Worm (Caenorhabditis elegans) whole organism, L4 larva: ENCODE data around the gene H37A05.2.
A peak's percentile ranks its signal among the peaks of the same experiment; 100 is the strongest.

Experiments
- D1046.2 ChIP-seq: fragments of 200-800 bp; sonication (Bioruptor generic); IDR thresholded peaks from 2 replicates; pipeline ENCODE4 v1.3.6; 2022; ENCODE audit warnings: missing genetic modification characterization, missing compliant biosample characterization
- F26F4.8 ChIP-seq: fragments of 200-800 bp; sonication (Bioruptor generic); conservative IDR thresholded peaks from 2 replicates; pipeline ENCODE4 v1.3.6; 2022; ENCODE audit warnings: missing genetic modification characterization, missing compliant biosample characterization
- F37D6.2 ChIP-seq: sonication (generic microtip); optimal IDR thresholded peaks from 2 replicates; lab custom pipeline; 2016; ENCODE audit warnings: mild to moderate bottlenecking, missing genetic modification characterization, missing compliant biosample characterization
- F44E2.7 ChIP-seq: fragments of 200-800 bp; sonication (Bioruptor generic); IDR thresholded peaks from 2 replicates; pipeline ENCODE4 v2.1.2; 2022; ENCODE audit warnings: missing genetic modification characterization, missing compliant biosample characterization
- F49E8.2 ChIP-seq: sonication (generic microtip); optimal IDR thresholded peaks from 2 replicates; lab custom pipeline; 2016; ENCODE audit warnings: missing compliant biosample characterization, mild to moderate bottlenecking, missing genetic modification characterization, borderline replicate concordance
- T20F7.1 ChIP-seq: fragments of 200-800 bp; sonication (Bioruptor generic); optimal IDR thresholded peaks from 2 replicates; lab custom pipeline; 2018; ENCODE audit warnings: mild to moderate bottlenecking, missing genetic modification characterization, missing compliant biosample characterization
- T26A8.4 ChIP-seq: fragments of 200-800 bp; sonication (Bioruptor generic); IDR thresholded peaks from 2 replicates; pipeline ENCODE4 v1.3.6; 2022; ENCODE audit warnings: missing genetic modification characterization, missing compliant biosample characterization
- Y48G9A.11 ChIP-seq: fragments of 200-800 bp; sonication (Bioruptor generic); IDR thresholded peaks from 2 replicates; pipeline ENCODE4 v1.3.6; 2022; ENCODE audit warnings: missing genetic modification reagents, missing genetic modification characterization, missing compliant biosample characterization
- Y5F2A.4 ChIP-seq: fragments of 200-800 bp; sonication (Bioruptor generic); optimal IDR thresholded peaks from 2 replicates; lab custom pipeline; 2018; ENCODE audit warnings: mild to moderate bottlenecking, missing genetic modification characterization, missing compliant biosample characterization
- Y75B8A.6 ChIP-seq: fragments of 200-800 bp; sonication (Bioruptor generic); IDR thresholded peaks from 2 replicates; pipeline ENCODE4 v1.3.6; 2022; ENCODE audit warnings: missing genetic modification reagents, missing genetic modification characterization, missing compliant biosample characterization
- ZK546.5 ChIP-seq, 2 experiments: sonication (generic microtip); optimal IDR thresholded peaks; 2 replicates each; lab custom pipeline; 2017; ENCODE audit warnings: missing biosample characterization in 2 of 2, missing genetic modification characterization in 2 of 2
- aha-1 ChIP-seq: fragments of 150-350 bp; peaks from one replicate; lab custom pipeline; 2014; ENCODE audit warnings: missing biosample characterization, missing genetic modification characterization
- aly-2 ChIP-seq: sonication (generic microtip); optimal IDR thresholded peaks from 2 replicates; lab custom pipeline; 2018; ENCODE audit warnings: missing biosample characterization, missing genetic modification characterization
- attf-4 ChIP-seq: sonication (generic microtip); optimal IDR thresholded peaks from 3 replicates; lab custom pipeline; 2017; ENCODE audit warnings: missing biosample characterization, missing genetic modification characterization
- ceh-28 ChIP-seq: fragments of 150-350 bp; optimal IDR thresholded peaks from 2 replicates; lab custom pipeline; 2014; ENCODE audit warnings: missing biosample characterization, missing genetic modification reagents, missing genetic modification characterization
- ceh-32 ChIP-seq: sonication (generic microtip); optimal IDR thresholded peaks from 2 replicates; lab custom pipeline; 2016; ENCODE audit warnings: mild to moderate bottlenecking, missing genetic modification characterization, missing compliant biosample characterization; ENCODE audit not compliant: poor library complexity
- ceh-44 ChIP-seq: fragments of 200-800 bp; sonication (Bioruptor generic); IDR thresholded peaks from 2 replicates; pipeline ENCODE4 v1.3.6; 2022; ENCODE audit warnings: missing genetic modification reagents, missing genetic modification characterization, missing compliant biosample characterization
- daf-12 ChIP-seq: fragments of 150-350 bp; optimal IDR thresholded peaks from 2 replicates; lab custom pipeline; 2014; ENCODE audit warnings: missing biosample characterization, missing genetic modification reagents, missing genetic modification characterization
- daf-16 ChIP-seq, 3 experiments: sonication (generic microtip); optimal IDR thresholded peaks; 2 replicates each; lab custom pipeline; 2016 to 2017; ENCODE audit warnings: missing genetic modification characterization in 3 of 3, missing genetic modification reagents in 3 of 3, mild to moderate bottlenecking in 2 of 3, missing compliant biosample characterization in 2 of 3, missing biosample characterization in 1 of 3, moderate library complexity in 1 of 3
- daf-8 ChIP-seq: fragments of 200-800 bp; sonication (Bioruptor generic); IDR thresholded peaks from 2 replicates; pipeline ENCODE4 v1.3.6; 2022; ENCODE audit warnings: missing genetic modification characterization, missing compliant biosample characterization
- dmd-9 ChIP-seq: fragments of 200-800 bp; sonication (Bioruptor generic); IDR thresholded peaks from 2 replicates; pipeline ENCODE4 v1.3.6; 2022; ENCODE audit warnings: missing genetic modification reagents, missing genetic modification characterization, missing compliant biosample characterization
- fkh-10 ChIP-seq: fragments of 150-350 bp; optimal IDR thresholded peaks from 2 replicates; lab custom pipeline; 2014; ENCODE audit warnings: missing biosample characterization, missing genetic modification reagents, missing genetic modification characterization
- gei-8 ChIP-seq: fragments of 200-800 bp; sonication (Bioruptor generic); optimal IDR thresholded peaks from 2 replicates; lab custom pipeline; 2018; ENCODE audit warnings: mild to moderate bottlenecking, missing genetic modification characterization, missing compliant biosample characterization
- hif-1 ChIP-seq, 2 experiments: sonication (generic microtip); optimal IDR thresholded peaks; 2 replicates each; lab custom pipeline; 2016 to 2017; ENCODE audit warnings: missing compliant biosample characterization in 2 of 2, missing genetic modification characterization in 2 of 2, missing genetic modification reagents in 2 of 2, missing genotype in 2 of 2, mild to moderate bottlenecking in 1 of 2
- hlh-30 ChIP-seq: sonication (generic microtip); optimal IDR thresholded peaks from 2 replicates; lab custom pipeline; 2017; ENCODE audit warnings: antibody characterized with exemption, mild to moderate bottlenecking, missing genetic modification characterization, missing compliant biosample characterization; ENCODE audit not compliant: insufficient read depth
- hmg-1.1 ChIP-seq: fragments of 200-800 bp; sonication (Bioruptor generic); IDR thresholded peaks from 2 replicates; pipeline ENCODE4 v1.3.6; 2022; ENCODE audit warnings: missing genetic modification reagents, missing genetic modification characterization, missing compliant biosample characterization
- lin-1 ChIP-seq: fragments of 200-800 bp; sonication (Bioruptor generic); IDR thresholded peaks from 2 replicates; pipeline ENCODE4 v1.3.6; 2022; ENCODE audit warnings: missing genetic modification reagents, missing genetic modification characterization, missing compliant biosample characterization
- lin-15B ChIP-seq: fragments of 150-350 bp; sonication (generic microtip); optimal IDR thresholded peaks from 3 replicates; lab custom pipeline; 2014; ENCODE audit warnings: missing biosample characterization, missing genetic modification characterization
- lin-29 ChIP-seq: fragments of 200-800 bp; sonication (Bioruptor generic); IDR thresholded peaks from 2 replicates; pipeline ENCODE4 v1.3.6; 2022; ENCODE audit warnings: missing genetic modification reagents, missing genetic modification characterization, missing compliant biosample characterization
- lin-38 ChIP-seq: fragments of 200-800 bp; sonication (Bioruptor generic); IDR thresholded peaks from 2 replicates; pipeline ENCODE4 v1.3.6; 2022; ENCODE audit warnings: missing genetic modification reagents, missing genetic modification characterization, missing compliant biosample characterization
- lin-39 ChIP-seq: fragments of 150-350 bp; optimal IDR thresholded peaks from 2 replicates; lab custom pipeline; 2014; ENCODE audit warnings: missing biosample characterization, missing genetic modification reagents, missing genetic modification characterization
- madf-5 ChIP-seq, 2 experiments: fragments of 200-800 bp; sonication (Bioruptor generic); IDR thresholded peaks; 2 replicates each; pipeline ENCODE4 v1.3.6; 2022; ENCODE audit warnings: missing compliant biosample characterization in 2 of 2, missing genetic modification characterization in 2 of 2
- madf-9 ChIP-seq: fragments of 200-800 bp; sonication (Bioruptor generic); conservative IDR thresholded peaks from 2 replicates; pipeline ENCODE4 v1.3.6; 2022; ENCODE audit warnings: missing genetic modification reagents, missing genetic modification characterization, missing compliant biosample characterization
- mdt-29 ChIP-seq: fragments of 200-800 bp; sonication (Bioruptor generic); IDR thresholded peaks from 2 replicates; pipeline ENCODE4 v1.3.6; 2022; ENCODE audit warnings: missing genetic modification reagents, missing genetic modification characterization, missing compliant biosample characterization
- mes-2 ChIP-seq: sonication (generic microtip); optimal IDR thresholded peaks from 2 replicates; lab custom pipeline; 2016; ENCODE audit warnings: missing genotype, mild to moderate bottlenecking, missing genetic modification characterization, missing compliant biosample characterization; ENCODE audit not compliant: poor library complexity, severe bottlenecking
- mxl-3 ChIP-seq: fragments of 200-800 bp; sonication (Bioruptor generic); optimal IDR thresholded peaks from 2 replicates; lab custom pipeline; 2018; ENCODE audit warnings: mild to moderate bottlenecking, missing genetic modification characterization, missing compliant biosample characterization
- nhr-102 ChIP-seq: sonication (generic microtip); optimal IDR thresholded peaks from 2 replicates; lab custom pipeline; 2016; ENCODE audit warnings: mild to moderate bottlenecking, missing genetic modification characterization, moderate library complexity, missing compliant biosample characterization
- nhr-41 ChIP-seq: fragments of 200-800 bp; sonication (Bioruptor generic); IDR thresholded peaks from 2 replicates; pipeline ENCODE4 v1.3.6; 2022; ENCODE audit warnings: missing genetic modification reagents, missing genetic modification characterization, missing compliant biosample characterization
- nhr-42 ChIP-seq: fragments of 200-800 bp; sonication (Bioruptor generic); IDR thresholded peaks from 2 replicates; pipeline ENCODE4 v1.3.6; 2022; ENCODE audit warnings: missing genetic modification characterization, missing compliant biosample characterization
- nhr-48 ChIP-seq: sonication (generic microtip); optimal IDR thresholded peaks from 2 replicates; lab custom pipeline; 2016; ENCODE audit warnings: mild to moderate bottlenecking, missing genetic modification characterization, missing compliant biosample characterization
- php-3 ChIP-seq: fragments of 200-800 bp; sonication (Bioruptor generic); IDR thresholded peaks from 2 replicates; pipeline ENCODE4 v1.3.6; 2022; ENCODE audit warnings: missing genetic modification reagents, missing genetic modification characterization, missing compliant biosample characterization
- saeg-2 ChIP-seq: fragments of 200-800 bp; sonication (Bioruptor generic); IDR thresholded peaks from 2 replicates; pipeline ENCODE4 v1.3.6; 2022; ENCODE audit warnings: missing genetic modification reagents, missing genetic modification characterization, missing compliant biosample characterization
- sdz-12 ChIP-seq: fragments of 200-800 bp; sonication (Bioruptor generic); optimal IDR thresholded peaks from 2 replicates; lab custom pipeline; 2018; ENCODE audit warnings: mild to moderate bottlenecking, missing genetic modification characterization, missing compliant biosample characterization
- snpc-4 ChIP-seq: fragments of 150-350 bp; optimal IDR thresholded peaks from 2 replicates; lab custom pipeline; 2014; ENCODE audit warnings: missing biosample characterization, missing genetic modification characterization
- spr-3 ChIP-seq: fragments of 200-800 bp; sonication (Bioruptor generic); optimal IDR thresholded peaks from 2 replicates; lab custom pipeline; 2018; ENCODE audit warnings: mild to moderate bottlenecking, missing genetic modification characterization, missing compliant biosample characterization
- tag-97 ChIP-seq: fragments of 200-800 bp; sonication (Bioruptor generic); IDR thresholded peaks from 2 replicates; pipeline ENCODE4 v1.3.6; 2022; ENCODE audit warnings: missing genetic modification characterization, missing compliant biosample characterization
- unc-39 ChIP-seq: sonication (generic microtip); optimal IDR thresholded peaks from 2 replicates; lab custom pipeline; 2017; ENCODE audit warnings: missing biosample characterization, missing genetic modification characterization
- zfp-3 ChIP-seq: fragments of 200-800 bp; sonication (Bioruptor generic); conservative IDR thresholded peaks from 2 replicates; pipeline ENCODE4 v1.3.6; 2022; ENCODE audit warnings: missing genetic modification reagents, missing genetic modification characterization, missing compliant biosample characterization

H37A05.2 gene

ce11 chrV:13645848-13646578 is 12.0 kb upstream of the H37A05.2 start (continued):
- no peak for TF ChIP-seq mes-2 (tag; lab: Kevin White, UChicago)
- no peak for TF ChIP-seq ceh-44 (GFP tag; lab: Robert Waterston, UW)
- TF ChIP-seq F26F4.8 (GFP tag; lab: Robert Waterston, UW), result no peak; the same call in 1 of the 2 replicates
- TF ChIP-seq snpc-4 (tag; lab: Kevin White, UChicago), result no peak
- no peak for TF ChIP-seq attf-4 (tag; lab: Kevin White, UChicago)
- TF ChIP-seq fkh-10, result no peak
- no peak for TF ChIP-seq unc-39
- no peak for TF ChIP-seq nhr-48
- TF ChIP-seq dmd-9 (GFP tag; lab: Robert Waterston, UW), result peak; percentile 73; the same call in 1 of the 2 replicates
- TF ChIP-seq ceh-28 (tag; lab: Kevin White, UChicago), result no peak
- TF ChIP-seq madf-5 (GFP tag; IDR thresholded peaks at IDR 0.05; lab: Robert Waterston, UW), result peak in 1 of 2 experiments; percentile 81; a peak in 2 of 4 replicates
- no peak for TF ChIP-seq daf-16 (GFP tag; optimal IDR thresholded peaks at IDR 0.05; lab: Kevin White, UChicago)
- TF ChIP-seq daf-16 (tag; optimal IDR thresholded peaks at IDR 0.05; lab: Kevin White, UChicago), result no peak
- TF ChIP-seq tag-97 (GFP tag; lab: Robert Waterston, UW), result peak; percentile 78; the same call in 1 of the 2 replicates
- TF ChIP-seq hlh-30 (tag; lab: Kevin White, UChicago), result no peak
- TF ChIP-seq Y75B8A.6, result peak; percentile 46; the same call in 1 of the 2 replicates
- TF ChIP-seq nhr-42, result peak; percentile 40; the same call in 1 of the 2 replicates
- no peak for TF ChIP-seq lin-29
- no peak for TF ChIP-seq daf-12 (tag; lab: Kevin White, UChicago)
- 0 out of 2 replicates have a peak, but pooled peaks have one; percentile 24 for TF ChIP-seq madf-9 (GFP tag; lab: Robert Waterston, UW)
- TF ChIP-seq nhr-41 (GFP tag; lab: Robert Waterston, UW), result 0 out of 2 replicates have a peak, but pooled peaks have one; percentile 46
- peak; percentile 90 for TF ChIP-seq F44E2.7 (GFP tag; lab: Robert Waterston, UW)
- TF ChIP-seq saeg-2 (GFP tag; lab: Robert Waterston, UW), result no peak
- no peak for TF ChIP-seq hif-1 (tag; optimal IDR thresholded peaks at IDR 0.05; lab: Kevin White, UChicago)
- no peak for TF ChIP-seq Y5F2A.4 (GFP tag; lab: Kevin White, UChicago)
- peak; percentile 30; the same call in 1 of the 2 replicates for TF ChIP-seq php-3
- TF ChIP-seq lin-15B, result no peak
- TF ChIP-seq nhr-102, result no peak
- no peak for TF ChIP-seq aha-1 (tag; lab: Kevin White, UChicago)
- TF ChIP-seq T26A8.4 (GFP tag; lab: Robert Waterston, UW), result no peak
- no peak for TF ChIP-seq zfp-3 (GFP tag; lab: Robert Waterston, UW)
- TF ChIP-seq mxl-3, result no peak
- no peak for TF ChIP-seq ZK546.5 (tag; optimal IDR thresholded peaks at IDR 0.05; lab: Kevin White, UChicago)
- no peak for TF ChIP-seq lin-39 (tag; lab: Kevin White, UChicago)
- TF ChIP-seq Y48G9A.11 (GFP tag; lab: Robert Waterston, UW), result peak; percentile 73; the same call in 1 of the 2 replicates
- no peak for TF ChIP-seq F37D6.2 (tag; lab: Kevin White, UChicago)
- TF ChIP-seq daf-8 (GFP tag; lab: Robert Waterston, UW), result no peak
- no peak for TF ChIP-seq mdt-29
- TF ChIP-seq sdz-12, result peak; percentile 11
- TF ChIP-seq D1046.2 (GFP tag; lab: Robert Waterston, UW), result peak; percentile 74; the same call in 1 of the 2 replicates
- no peak for TF ChIP-seq T20F7.1
- TF ChIP-seq gei-8 (GFP tag; lab: Kevin White, UChicago), result no peak
- no peak for TF ChIP-seq spr-3 (GFP tag; lab: Kevin White, UChicago)
- TF ChIP-seq lin-38 (GFP tag; lab: Robert Waterston, UW), result peak; percentile 26; the same call in 1 of the 2 replicates
- no peak for TF ChIP-seq aly-2 (tag; lab: Kevin White, UChicago)
- TF ChIP-seq hmg-1.1 (GFP tag; lab: Robert Waterston, UW), result no peak
- TF ChIP-seq lin-1, result 0 out of 2 replicates have a peak, but pooled peaks have one; percentile 8
- TF ChIP-seq ceh-32 (tag; lab: Kevin White, UChicago), result no peak
- no peak for TF ChIP-seq F49E8.2
